Worm (Caenorhabditis elegans) whole organism, L4 larva: Measurements from ENCODE around the gene srg-41.

Experiments used
- D1046.2 ChIP-seq: fragments of 200-800 bp; sonication (Bioruptor generic); IDR thresholded peaks from 2 replicates; pipeline ENCODE4 v1.3.6; 2022; ENCODE audit warnings: missing genetic modification characterization, missing compliant biosample characterization
- T20F7.1 ChIP-seq: fragments of 200-800 bp; sonication (Bioruptor generic); optimal IDR thresholded peaks from 2 replicates; lab custom pipeline; 2018; ENCODE audit warnings: mild to moderate bottlenecking, missing genetic modification characterization, missing compliant biosample characterization
- daf-8 ChIP-seq: fragments of 200-800 bp; sonication (Bioruptor generic); IDR thresholded peaks from 2 replicates; pipeline ENCODE4 v1.3.6; 2022; ENCODE audit warnings: missing genetic modification characterization, missing compliant biosample characterization
- egl-27 ChIP-seq: sonication (generic microtip); optimal IDR thresholded peaks from 3 replicates; lab custom pipeline; 2017; ENCODE audit warnings: missing biosample characterization, missing genetic modification reagents, missing genetic modification characterization
- lin-1 ChIP-seq: fragments of 200-800 bp; sonication (Bioruptor generic); IDR thresholded peaks from 2 replicates; pipeline ENCODE4 v1.3.6; 2022; ENCODE audit warnings: missing genetic modification reagents, missing genetic modification characterization, missing compliant biosample characterization
- lin-15B ChIP-seq: fragments of 150-350 bp; sonication (generic microtip); optimal IDR thresholded peaks from 3 replicates; lab custom pipeline; 2014; ENCODE audit warnings: missing biosample characterization, missing genetic modification characterization
- lsy-2 ChIP-seq, 2 experiments: fragments of 150-350 bp in 1 of 2; sonication (generic microtip) in 1 of 2; optimal IDR thresholded peaks; 2 replicates each; lab custom pipeline; 2014 to 2017; ENCODE audit warnings: missing biosample characterization in 2 of 2, missing genetic modification characterization in 2 of 2
- nhr-10 ChIP-seq: fragments of 150-350 bp; optimal IDR thresholded peaks from 2 replicates; lab custom pipeline; 2014; ENCODE audit warnings: missing biosample characterization, missing genetic modification characterization
- nhr-11 ChIP-seq: fragments of 150-350 bp; optimal IDR thresholded peaks from 2 replicates; lab custom pipeline; 2014; ENCODE audit warnings: missing biosample characterization, missing genetic modification characterization
- nhr-25 ChIP-seq: sonication (generic microtip); optimal IDR thresholded peaks from 2 replicates; lab custom pipeline; 2017; ENCODE audit warnings: missing genetic modification characterization, mild to moderate bottlenecking, missing compliant biosample characterization, antibody characterized with exemption, moderate library complexity, borderline replicate concordance; ENCODE audit not compliant: insufficient read depth
- pha-4 ChIP-seq, 2 experiments: fragments of 150-350 bp in 1 of 2; fragments of 200-800 bp in 1 of 2; sonication (Bioruptor generic) in 1 of 2; IDR thresholded peaks in 1 of 2; optimal IDR thresholded peaks in 1 of 2; 2 replicates each; pipeline versions ENCODE4 v1.3.6 to Lab custom; 2014 to 2022; ENCODE audit warnings: missing genetic modification characterization in 2 of 2, missing genetic modification reagents in 2 of 2, missing biosample characterization in 1 of 2, missing compliant biosample characterization in 1 of 2
- unc-39 ChIP-seq: sonication (generic microtip); optimal IDR thresholded peaks from 2 replicates; lab custom pipeline; 2017; ENCODE audit warnings: missing biosample characterization, missing genetic modification characterization
- unc-62 ChIP-seq, 3 experiments: fragments of 150-350 bp in 1 of 3; sonication (generic microtip); optimal IDR thresholded peaks in 2 of 3; peaks in 1 of 3; 1 replicate in 1 of 3; 2 replicates in 2 of 3; lab custom pipeline; 2014 to 2017; ENCODE audit warnings: missing biosample characterization in 3 of 3, missing genetic modification characterization in 3 of 3, missing genetic modification reagents in 3 of 3, missing genotype in 1 of 3
- ztf-11 ChIP-seq: fragments of 150-350 bp; optimal IDR thresholded peaks from 2 replicates; lab custom pipeline; 2014; ENCODE audit warnings: missing biosample characterization, missing genetic modification characterization

DNA sequence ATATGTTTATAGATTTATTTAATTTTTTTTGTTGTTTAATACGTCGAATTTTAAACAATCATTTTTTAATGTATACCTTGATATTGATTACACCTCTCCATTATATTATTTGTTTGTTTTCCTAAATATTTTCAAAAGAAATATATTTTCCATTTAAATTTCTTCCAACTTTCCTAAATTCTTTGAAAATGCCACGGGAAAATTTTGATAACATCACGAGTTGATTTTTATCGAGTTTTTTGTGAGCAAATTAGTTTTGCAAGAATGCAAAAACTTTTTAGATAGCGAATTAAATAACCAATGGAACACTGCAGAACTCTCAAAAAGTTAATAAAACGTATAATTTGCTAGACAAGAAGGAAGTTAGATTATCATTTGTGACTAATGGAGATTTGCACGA is 3.7 kb downstream of the srg-41 start, which contains the start of gene srg-42:
- TF ChIP-seq D1046.2 (GFP tag; lab: Robert Waterston, UW) (no peak), daf-8 (GFP tag; lab: Robert Waterston, UW) (no peak), nhr-10 (tag; lab: Kevin White, UChicago) (no peak), T20F7.1 (GFP tag; lab: Kevin White, UChicago) (no peak), egl-27 (tag; lab: Kevin White, UChicago) (no peak), lin-1 (GFP tag; lab: Robert Waterston, UW) (no peak), lsy-2 (tag; optimal IDR thresholded peaks at IDR 0.05; lab: Kevin White, UChicago) (no peak), unc-39 (tag; lab: Kevin White, UChicago) (no peak), unc-62 (GFP tag; optimal IDR thresholded peaks at IDR 0.05 in 1 of 2; lab: Kevin White, UChicago) (no peak), unc-62 (tag; optimal IDR thresholded peaks at IDR 0.05; lab: Kevin White, UChicago) (no peak), nhr-11 (tag; lab: Kevin White, UChicago) (no peak), lin-15B (tag; lab: Kevin White, UChicago) (no peak), nhr-25 (no peak), ztf-11 (no peak), pha-4 (GFP tag; IDR thresholded peaks at IDR 0.05; lab: Robert Waterston, UW) (no peak), pha-4 (tag; optimal IDR thresholded peaks at IDR 0.05; lab: Kevin White, UChicago) (no peak)
